Worm (Caenorhabditis elegans): ENCODE data around the gene R11G11.16.

- TF ChIP-seq odd-2 (tag; optimal IDR thresholded peaks at IDR 0.05) (no peak), unc-55 (GFP tag; optimal IDR thresholded peaks at IDR 0.05) (no peak), ets-4 (tag; optimal IDR thresholded peaks at IDR 0.05) (no peak), F13H6.1 (tag; optimal IDR thresholded peaks at IDR 0.05) (no peak), pros-1 (tag; optimal IDR thresholded peaks at IDR 0.05) (no peak), nhr-11 (tag; optimal IDR thresholded peaks at IDR 0.05) (no peak), ceh-6 (GFP tag; optimal IDR thresholded peaks at IDR 0.05) (no peak), ama-1 (optimal IDR thresholded peaks at IDR 0.05) (no peak), che-1 (tag; optimal IDR thresholded peaks at IDR 0.05) (no peak)
Observed at ce11 chrV:491432-491831, 33.5 kb downstream of the R11G11.16 start, which contains the start of gene str-196.

All from whole organism, late embryonic.